Worm (Caenorhabditis elegans): ENCODE measurements around the gene dcs-1.
A peak's percentile ranks its signal among the peaks of the same experiment; 100 is the strongest.

dcs-1 gene

DNA sequence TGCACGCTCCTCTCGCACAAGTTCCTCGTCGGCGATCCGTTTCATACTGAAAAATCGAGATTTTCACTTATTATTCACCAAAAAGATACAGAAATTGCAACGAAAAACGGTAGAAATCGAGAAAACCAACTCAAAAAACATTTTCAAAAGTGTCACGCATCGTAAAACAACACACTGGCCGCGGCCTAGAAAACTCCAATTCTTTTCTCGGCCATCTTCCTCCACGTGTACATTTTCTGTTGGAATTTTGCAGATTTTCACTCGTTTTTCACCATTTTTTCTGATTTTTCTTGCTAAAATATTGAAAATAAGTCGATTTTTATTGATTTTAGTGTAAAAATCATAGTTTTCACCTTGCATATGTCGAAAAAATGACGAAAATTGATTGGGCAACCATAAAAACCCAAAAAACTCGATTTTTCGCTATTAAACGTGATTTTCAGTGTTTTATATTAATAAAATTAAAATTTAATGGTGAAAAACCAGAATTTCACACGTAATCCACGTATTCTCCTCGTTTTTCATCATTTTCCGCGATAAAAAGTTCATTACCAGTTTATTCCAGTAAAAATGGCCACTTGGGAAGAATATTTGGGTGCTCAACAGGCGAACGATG lies at the start of gene dcs-1, which contains the start of gene sec-23:
Gene dcs-1 (minus strand): TSS at position 46 of the 616 bp plus-strand sequence.
Gene sec-23 (plus strand): TSS at position 566 of the 616 bp plus-strand sequence.
- TF ChIP-seq ceh-36 (tag; optimal IDR thresholded peaks at IDR 0.05) (no peak), scrt-1 (GFP tag; IDR thresholded peaks at IDR 0.05) (no peak), sea-1 (GFP tag; conservative IDR thresholded peaks at IDR 0.05) (no peak)

DNA sequence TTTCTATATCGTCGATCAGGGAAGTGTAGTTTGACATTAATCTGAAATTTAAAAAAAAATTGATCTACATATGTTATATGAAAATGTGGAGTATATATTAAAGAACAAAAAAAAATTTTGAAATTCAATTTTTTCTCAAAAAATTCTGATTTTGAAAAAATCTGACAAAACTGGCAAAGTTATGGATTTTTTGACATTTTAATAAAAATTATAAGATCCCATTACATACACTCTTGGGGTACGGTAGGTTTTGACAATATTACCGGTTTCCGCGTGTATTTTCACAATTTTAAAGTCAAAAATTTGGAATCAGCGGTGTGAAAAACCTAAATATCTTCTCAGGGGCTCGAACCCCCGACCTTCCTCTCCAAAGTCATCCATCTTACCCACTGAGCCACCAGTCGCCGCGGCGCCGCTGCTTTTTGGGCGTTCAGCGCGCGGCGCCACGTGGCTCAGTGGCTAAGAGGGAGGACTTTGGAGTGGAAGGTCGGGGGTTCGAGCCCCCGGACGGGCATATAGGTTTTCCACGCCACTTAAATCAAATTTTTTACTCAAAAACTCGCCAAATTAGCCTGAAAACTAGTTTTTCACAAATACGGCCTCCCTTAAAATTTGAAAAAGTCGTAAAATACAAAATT lies 48.0 kb upstream of the dcs-1 start, which contains the start of gene Y113G7A.14:
Gene Y113G7A.14 (minus strand): TSS at position 51 of the 638 bp plus-strand sequence.
- TF ChIP-seq sea-1 (GFP tag; conservative IDR thresholded peaks at IDR 0.05) (no peak), ceh-36 (tag; optimal IDR thresholded peaks at IDR 0.05) (no peak), ets-7 (tag; optimal IDR thresholded peaks at IDR 0.05) (no peak), tra-4 (tag; optimal IDR thresholded peaks at IDR 0.05) (no peak), F13C5.2 (tag; optimal IDR thresholded peaks at IDR 0.05) (no peak), flt-1 (GFP tag; IDR thresholded peaks at IDR 0.05) (no peak), aly-1 (tag; optimal IDR thresholded peaks at IDR 0.05) (no peak), ceh-13 (GFP tag; optimal IDR thresholded peaks at IDR 0.05) (no peak), ama-1 (optimal IDR thresholded peaks at IDR 0.05) (no peak), tbx-37 (GFP tag; conservative IDR thresholded peaks at IDR 0.05) (no peak)

DNA sequence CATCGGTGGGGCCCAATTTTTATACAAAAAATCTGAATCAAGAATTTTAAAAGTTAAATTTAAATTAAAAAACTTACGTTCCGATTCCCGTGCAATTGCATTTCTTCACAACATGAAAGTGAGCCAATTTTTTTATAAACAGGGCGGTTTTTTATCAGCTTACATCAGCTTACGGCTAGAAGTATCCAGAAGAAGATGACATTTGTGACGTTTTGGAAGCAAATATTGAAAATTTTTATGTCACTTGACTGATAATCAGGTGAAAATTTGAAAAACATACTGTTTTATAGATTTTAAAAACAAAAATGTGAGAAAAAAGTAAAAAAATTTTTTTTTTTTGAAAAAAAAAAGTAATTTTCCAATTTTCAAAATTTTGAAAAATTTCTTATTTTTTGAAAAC lies 44.7 kb upstream of the dcs-1 start, which contains the start of gene Y113G7A.22:
Gene Y113G7A.22 (minus strand): TSS at position 101 of the 400 bp plus-strand sequence.
- TF ChIP-seq sea-1 (GFP tag; conservative IDR thresholded peaks at IDR 0.05) (no peak), ceh-13 (GFP tag; optimal IDR thresholded peaks at IDR 0.05) (no peak), ets-7 (tag; optimal IDR thresholded peaks at IDR 0.05) (no peak), hnd-1 (tag; optimal IDR thresholded peaks at IDR 0.05) (no peak), B0310.2 (tag; optimal IDR thresholded peaks at IDR 0.05) (no peak), F13C5.2 (tag; optimal IDR thresholded peaks at IDR 0.05) (no peak), pes-1 (GFP tag; IDR thresholded peaks at IDR 0.05) (no peak), scrt-1 (GFP tag; IDR thresholded peaks at IDR 0.05) (no peak)

ce11 chrV:20134797-20135196 lies 44.3 kb upstream of the dcs-1 start:
- TF ChIP-seq ets-7 (tag; optimal IDR thresholded peaks at IDR 0.05) = no peak
- no peak for TF ChIP-seq tra-4 (tag; optimal IDR thresholded peaks at IDR 0.05)
- TF ChIP-seq tbx-37 (GFP tag; conservative IDR thresholded peaks at IDR 0.05) = no peak
- no peak for TF ChIP-seq pes-1 (GFP tag; IDR thresholded peaks at IDR 0.05)
- no peak for TF ChIP-seq flt-1 (GFP tag; IDR thresholded peaks at IDR 0.05)
- TF ChIP-seq ceh-36 (tag; optimal IDR thresholded peaks at IDR 0.05) = no peak
- no peak for TF ChIP-seq aly-1 (tag; optimal IDR thresholded peaks at IDR 0.05)
- TF ChIP-seq F13C5.2 (tag; optimal IDR thresholded peaks at IDR 0.05) = no peak
- no peak for TF ChIP-seq hnd-1 (tag; optimal IDR thresholded peaks at IDR 0.05)
- TF ChIP-seq ama-1 (optimal IDR thresholded peaks at IDR 0.05) = no peak
- TF ChIP-seq scrt-1 (GFP tag; IDR thresholded peaks at IDR 0.05) = no peak

- no peak for TF ChIP-seq hnd-1 (tag; optimal IDR thresholded peaks at IDR 0.05)
Measured at ce11 chrV:20133163-20133562, 42.6 kb upstream of the dcs-1 start, which contains the start of gene ssu-1. ssu-1 (minus strand) TSS chrV:20133263.

- TF ChIP-seq pes-1 (GFP tag; IDR thresholded peaks at IDR 0.05) = peak; percentile 37; the same call in 1 of the 2 replicates
- no peak for TF ChIP-seq F13C5.2 (tag; optimal IDR thresholded peaks at IDR 0.05)
Measured at ce11 chrV:20127543-20127942, 37.0 kb upstream of the dcs-1 start.

ce11 chrV:20126637-20127036 lies 36.1 kb upstream of the dcs-1 start:
- no peak for TF ChIP-seq ceh-36 (tag; optimal IDR thresholded peaks at IDR 0.05)
- TF ChIP-seq ets-7 (tag; optimal IDR thresholded peaks at IDR 0.05) = no peak
- TF ChIP-seq scrt-1 (GFP tag; IDR thresholded peaks at IDR 0.05) = no peak
- no peak for TF ChIP-seq B0310.2 (tag; optimal IDR thresholded peaks at IDR 0.05)
- TF ChIP-seq flt-1 (GFP tag; IDR thresholded peaks at IDR 0.05) = no peak
- no peak for TF ChIP-seq tra-4 (tag; optimal IDR thresholded peaks at IDR 0.05)
- TF ChIP-seq aly-1 (tag; optimal IDR thresholded peaks at IDR 0.05) = no peak
- no peak for TF ChIP-seq tbx-11 (GFP tag; IDR thresholded peaks at IDR 0.05)
- TF ChIP-seq ceh-13 (GFP tag; optimal IDR thresholded peaks at IDR 0.05) = no peak
- TF ChIP-seq sea-1 (GFP tag; conservative IDR thresholded peaks at IDR 0.05) = no peak
- no peak for TF ChIP-seq hmg-4 (GFP tag; optimal IDR thresholded peaks at IDR 0.05)
- TF ChIP-seq ama-1 (optimal IDR thresholded peaks at IDR 0.05) = no peak
- no peak for TF ChIP-seq pes-1 (GFP tag; IDR thresholded peaks at IDR 0.05)
- no peak for TF ChIP-seq hmbx-1 (tag; optimal IDR thresholded peaks at IDR 0.05)
- TF ChIP-seq hnd-1 (tag; optimal IDR thresholded peaks at IDR 0.05) = no peak
- TF ChIP-seq tbx-37 (GFP tag; conservative IDR thresholded peaks at IDR 0.05) = no peak
- no peak for TF ChIP-seq F13C5.2 (tag; optimal IDR thresholded peaks at IDR 0.05)

- TF ChIP-seq ceh-36 (tag; optimal IDR thresholded peaks at IDR 0.05) = no peak
- TF ChIP-seq hmg-4 (GFP tag; optimal IDR thresholded peaks at IDR 0.05) = no peak
- no peak for TF ChIP-seq aly-1 (tag; optimal IDR thresholded peaks at IDR 0.05)
- TF ChIP-seq ama-1 (optimal IDR thresholded peaks at IDR 0.05) = no peak
- no peak for TF ChIP-seq hmbx-1 (tag; optimal IDR thresholded peaks at IDR 0.05)
- no peak for TF ChIP-seq tra-4 (tag; optimal IDR thresholded peaks at IDR 0.05)
- TF ChIP-seq F13C5.2 (tag; optimal IDR thresholded peaks at IDR 0.05) = no peak
- no peak for TF ChIP-seq ceh-13 (GFP tag; optimal IDR thresholded peaks at IDR 0.05)
- TF ChIP-seq tbx-37 (GFP tag; conservative IDR thresholded peaks at IDR 0.05) = no peak
Measured at ce11 chrV:20125137-20125536, 34.6 kb upstream of the dcs-1 start.
